Worm (Caenorhabditis elegans): Measurements from ENCODE around the gene efl-2.
A peak's percentile ranks its signal among the peaks of the same experiment; 100 is the strongest.

Gene efl-2

ce11 chrII:13376112-13376511, 29.8 kb upstream of the efl-2 start, which contains the start of gene Y48C3A.12 (continued):
- TF ChIP-seq ekl-4 (GFP tag; IDR thresholded peaks at IDR 0.05) (no peak), hlh-26 (GFP tag; conservative IDR thresholded peaks at IDR 0.05) (no peak), ama-1 (optimal IDR thresholded peaks at IDR 0.05) (no peak), ama-1 (GFP tag; optimal IDR thresholded peaks at IDR 0.05) (no peak)

- TF ChIP-seq ztf-26 (tag; optimal IDR thresholded peaks at IDR 0.05) (no peak), C06A6.2 (GFP tag; conservative IDR thresholded peaks at IDR 0.05) (no peak), zfh-2 (GFP tag; conservative IDR thresholded peaks at IDR 0.05) (peak; percentile 64), egrh-3 (GFP tag; IDR thresholded peaks at IDR 0.05) (peak; percentile 43; the same call in 1 of the 2 replicates)
These were observed 22.9 kb upstream of the efl-2 start for ce11 chrII:13383061-13383460.

DNA sequence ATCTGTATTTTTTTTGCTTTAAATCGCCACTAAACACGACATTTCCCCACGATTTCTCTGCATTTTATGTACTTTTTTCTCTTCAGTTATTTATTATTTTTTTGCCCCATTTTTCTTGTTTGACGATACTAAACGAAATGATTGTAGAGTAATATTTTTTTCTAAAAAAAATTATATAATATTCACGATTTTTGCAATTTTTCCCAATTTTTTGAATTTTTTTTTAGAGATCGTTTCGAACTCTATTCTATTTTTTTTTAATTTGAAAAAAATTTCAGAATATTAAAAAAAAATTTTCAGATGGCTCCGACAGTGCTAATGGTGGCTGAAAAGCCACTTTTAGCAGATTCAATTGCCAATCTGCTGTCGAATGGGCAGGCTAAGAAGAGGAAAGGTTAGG, 16.5 kb upstream of the efl-2 start, which contains the start of gene Y48C3A.14:
Y48C3A.14 (plus strand) TSS at position 301 of the 400 bp plus-strand sequence.
- no peak for TF ChIP-seq zfh-2 (GFP tag; conservative IDR thresholded peaks at IDR 0.05)
- TF ChIP-seq nfya-2 (GFP tag; IDR thresholded peaks at IDR 0.05): no peak
- TF ChIP-seq let-526 (GFP tag; IDR thresholded peaks at IDR 0.05): no peak
- no peak for TF ChIP-seq lin-40 (tag; optimal IDR thresholded peaks at IDR 0.05)

DNA sequence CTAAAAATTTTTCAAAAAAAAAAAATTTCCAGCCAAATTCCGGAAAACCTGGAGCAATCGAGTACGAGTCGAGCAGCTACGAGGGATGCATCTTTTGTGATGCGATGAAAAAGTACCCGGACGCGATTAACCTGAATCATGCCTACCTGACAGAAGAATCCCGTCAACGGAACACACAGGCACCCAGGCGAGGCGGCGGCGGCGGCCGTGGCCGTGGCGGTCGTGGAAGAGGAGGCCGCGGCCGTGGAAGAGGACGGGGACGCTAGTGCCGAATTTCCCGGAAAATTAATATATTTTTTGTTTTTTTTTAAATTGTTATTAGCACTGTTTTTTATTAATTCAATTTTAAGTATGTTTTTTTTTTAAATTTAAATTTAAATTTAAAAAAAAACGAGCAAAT, 4.4 kb upstream of the efl-2 start:
- TF ChIP-seq F49E8.2 (tag; optimal IDR thresholded peaks at IDR 0.05; ENCODE audit: insufficient read depth) (no peak), zfh-2 (GFP tag; conservative IDR thresholded peaks at IDR 0.05) (peak; percentile 85), egrh-3 (GFP tag; IDR thresholded peaks at IDR 0.05) (peak; percentile 41; the same call in 1 of the 2 replicates), cebp-2 (GFP tag; IDR thresholded peaks at IDR 0.05) (0 out of 2 replicates have a peak, but pooled peaks have one; percentile 46)

DNA sequence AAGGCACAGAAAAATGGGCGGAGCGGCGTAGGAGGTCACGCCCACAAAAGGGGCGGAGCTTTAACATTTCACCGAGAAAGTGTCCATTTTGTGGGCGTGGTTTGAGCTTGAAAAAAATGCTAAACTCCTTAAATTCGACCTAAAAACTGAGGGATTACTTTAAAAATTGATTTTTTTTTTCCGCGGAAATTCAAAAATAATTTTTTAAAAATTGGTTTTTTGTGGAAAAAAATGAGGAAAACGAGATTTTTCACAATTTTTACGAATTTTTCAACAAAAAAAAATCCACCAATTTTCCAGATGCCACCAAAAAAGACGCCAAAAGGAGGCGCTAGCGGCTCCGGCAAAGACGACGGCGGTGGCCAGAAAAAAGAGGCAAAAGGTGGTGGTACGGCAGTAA, 3.3 kb upstream of the efl-2 start, which contains the start of gene pinn-4:
pinn-4 (plus strand) TSS at position 301 of the 400 bp plus-strand sequence.
- TF ChIP-seq Y95B8A.8 (GFP tag; IDR thresholded peaks at IDR 0.05) (no peak), pha-4 (tag; optimal IDR thresholded peaks at IDR 0.05) (no peak), let-526 (GFP tag; IDR thresholded peaks at IDR 0.05) (no peak), K11D2.4 (GFP tag; IDR thresholded peaks at IDR 0.05) (no peak), lir-1 (GFP tag; conservative IDR thresholded peaks at IDR 0.05) (no peak), rpc-1 (optimal IDR thresholded peaks at IDR 0.05) (no peak), rpc-1 (tag; optimal IDR thresholded peaks at IDR 0.05) (no peak), dpff-1 (tag; optimal IDR thresholded peaks at IDR 0.05) (no peak), egl-44 (GFP tag; IDR thresholded peaks at IDR 0.05) (no peak)

ce11 chrII:13412335-13412734, 6.4 kb downstream of the efl-2 start, which contains the start of gene Y48C3A.18:
Gene Y48C3A.18 (plus strand): TSS chrII:13412635.
- TF ChIP-seq lag-1 (GFP tag; IDR thresholded peaks at IDR 0.05): no peak
- no peak for TF ChIP-seq lin-26 (GFP tag; IDR thresholded peaks at IDR 0.05)
- no peak for TF ChIP-seq dpff-1 (tag; optimal IDR thresholded peaks at IDR 0.05)

ce11 chrII:13414099-13414498, 8.2 kb downstream of the efl-2 start:
- TF ChIP-seq nhr-120 (GFP tag; IDR thresholded peaks at IDR 0.05) (no peak), unc-62 (GFP tag; optimal IDR thresholded peaks at IDR 0.05) (no peak)

DNA sequence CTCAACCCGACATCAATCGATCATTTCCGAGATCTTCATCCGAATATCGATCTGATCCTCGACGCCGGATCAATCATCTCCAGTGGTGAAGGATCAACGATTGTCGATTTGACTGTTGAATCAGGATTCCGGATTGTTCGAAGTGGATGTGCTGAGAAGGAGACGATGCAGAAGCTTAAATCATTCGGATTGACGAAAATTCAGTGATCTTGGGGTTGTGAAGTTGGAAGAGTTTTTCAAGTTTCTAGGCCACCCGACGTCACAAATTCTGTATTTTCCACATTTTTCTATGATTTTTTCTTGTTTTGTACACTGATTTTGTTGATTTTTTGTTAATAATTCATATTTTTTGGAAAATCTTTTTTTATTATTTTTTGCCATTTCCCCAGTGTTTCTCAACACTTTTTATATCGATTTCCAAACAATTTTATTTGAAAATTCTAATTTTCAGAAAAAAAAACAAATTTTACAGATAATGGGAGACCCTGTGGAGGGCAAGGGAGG, 8.7 kb downstream of the efl-2 start, which contains the start of gene Y48E1C.1:
Y48E1C.1 (plus strand) TSS at position 454 of the 504 bp plus-strand sequence.
- TF ChIP-seq Y95B8A.8 (GFP tag; IDR thresholded peaks at IDR 0.05): no peak
- no peak for TF ChIP-seq C17E4.6 (GFP tag; IDR thresholded peaks at IDR 0.05)
- no peak for TF ChIP-seq rec-8 (tag; optimal IDR thresholded peaks at IDR 0.05)
- TF ChIP-seq athp-1 (tag; optimal IDR thresholded peaks at IDR 0.05): no peak
- TF ChIP-seq dox-1 (GFP tag; IDR thresholded peaks at IDR 0.05): no peak
- no peak for TF ChIP-seq cebp-1 (GFP tag; IDR thresholded peaks at IDR 0.05)
- no peak for TF ChIP-seq cebp-1 (tag; optimal IDR thresholded peaks at IDR 0.05)
- no peak for TF ChIP-seq ztf-18 (tag; optimal IDR thresholded peaks at IDR 0.05)
- TF ChIP-seq rcor-1 (GFP tag; IDR thresholded peaks at IDR 0.05): no peak
- TF ChIP-seq attf-5 (GFP tag; optimal IDR thresholded peaks at IDR 0.05): no peak
- no peak for TF ChIP-seq ceh-91 (GFP tag; IDR thresholded peaks at IDR 0.05)

Data from whole organism, young adult.